Worm (Caenorhabditis elegans) whole organism, young adult: ENCODE results near the gene rpt-2.

Source experiments
- B0035.1 ChIP-seq: sonication (generic microtip); optimal IDR thresholded peaks from 2 replicates; lab custom pipeline; 2016; ENCODE audit warnings: missing genetic modification characterization, mild to moderate bottlenecking, missing compliant biosample characterization, missing genotype, missing genetic modification reagents
- C17E4.6 ChIP-seq: fragments of 200-800 bp; sonication (Bioruptor generic); IDR thresholded peaks from 2 replicates; pipeline ENCODE4 v1.3.6; 2022; ENCODE audit warnings: missing genetic modification reagents, missing genetic modification characterization, missing compliant biosample characterization
- F22D6.2 ChIP-seq: sonication (generic microtip); optimal IDR thresholded peaks from 2 replicates; lab custom pipeline; 2016; ENCODE audit warnings: mild to moderate bottlenecking, missing genetic modification characterization, missing compliant biosample characterization
- F37B4.10 ChIP-seq: fragments of 200-800 bp; sonication (Bioruptor generic); IDR thresholded peaks from 2 replicates; pipeline ENCODE4 v1.3.6; 2022; ENCODE audit warnings: missing genetic modification characterization, missing compliant biosample characterization
- F49E8.2 ChIP-seq: sonication (generic microtip); optimal IDR thresholded peaks from 3 replicates; lab custom pipeline; 2017; ENCODE audit warnings: missing genetic modification characterization, mild to moderate bottlenecking, missing compliant biosample characterization, antibody characterized with exemption, moderate library complexity; ENCODE audit not compliant: insufficient read depth
- F55B11.4 ChIP-seq: sonication (generic microtip); optimal IDR thresholded peaks from 2 replicates; lab custom pipeline; 2016; ENCODE audit warnings: missing compliant biosample characterization, missing genetic modification characterization, borderline replicate concordance; ENCODE audit not compliant: insufficient read depth
- T07F8.4 ChIP-seq: sonication (generic microtip); optimal IDR thresholded peaks from 2 replicates; lab custom pipeline; 2016; ENCODE audit warnings: mild to moderate bottlenecking, missing genetic modification characterization, moderate library complexity, missing compliant biosample characterization
- Y53G8AR.9 ChIP-seq: fragments of 200-800 bp; sonication (Bioruptor generic); conservative IDR thresholded peaks from 2 replicates; pipeline ENCODE4 v1.3.6; 2022; ENCODE audit warnings: missing genetic modification reagents, missing genetic modification characterization, missing compliant biosample characterization
- Y56A3A.18 ChIP-seq: fragments of 200-800 bp; sonication (Bioruptor generic); IDR thresholded peaks from 2 replicates; pipeline ENCODE4 v1.3.6; 2022; ENCODE audit warnings: missing genetic modification reagents, missing genetic modification characterization, missing compliant biosample characterization
- Y79H2A.3 ChIP-seq: fragments of 200-800 bp; sonication (Bioruptor generic); conservative IDR thresholded peaks from 2 replicates; pipeline ENCODE4 v1.3.6; 2022; ENCODE audit warnings: missing genetic modification reagents, missing genetic modification characterization, missing compliant biosample characterization
- Y95B8A.8 ChIP-seq: fragments of 200-800 bp; sonication (Bioruptor generic); IDR thresholded peaks from 2 replicates; pipeline ENCODE4 v1.3.6; 2022; ENCODE audit warnings: missing genetic modification reagents, missing genetic modification characterization, missing compliant biosample characterization
- ZK185.1 ChIP-seq: sonication (generic microtip); optimal IDR thresholded peaks from 2 replicates; lab custom pipeline; 2016; ENCODE audit warnings: mild to moderate bottlenecking, missing genetic modification characterization, missing compliant biosample characterization; ENCODE audit not compliant: poor library complexity, severe bottlenecking
- ama-1 ChIP-seq, 3 experiments: fragments of 150-350 bp in 1 of 3; sonication (generic microtip) in 2 of 3; optimal IDR thresholded peaks; 2 replicates each; lab custom pipeline; 2014 to 2018; ENCODE audit warnings: missing biosample characterization in 2 of 3, missing genetic modification characterization in 2 of 3, missing genetic modification reagents in 2 of 3
- aptf-3 ChIP-seq: fragments of 200-800 bp; sonication (Bioruptor generic); IDR thresholded peaks from 2 replicates; pipeline ENCODE4 v1.3.6; 2022; ENCODE audit warnings: missing genetic modification characterization, missing compliant biosample characterization
- atf-7 ChIP-seq: sonication (generic microtip); optimal IDR thresholded peaks from 2 replicates; lab custom pipeline; 2017; ENCODE audit warnings: mild to moderate bottlenecking, missing genetic modification characterization, missing compliant biosample characterization
- attf-3 ChIP-seq: fragments of 200-800 bp; sonication (Bioruptor generic); conservative IDR thresholded peaks from 2 replicates; pipeline ENCODE4 v1.3.6; 2022; ENCODE audit warnings: missing genetic modification reagents, missing genetic modification characterization, missing compliant biosample characterization
- cebp-1 ChIP-seq, 2 experiments: fragments of 200-800 bp in 1 of 2; sonication (Bioruptor generic) in 1 of 2; sonication (generic microtip) in 1 of 2; IDR thresholded peaks in 1 of 2; optimal IDR thresholded peaks in 1 of 2; 2 replicates each; pipeline versions ENCODE4 v1.3.6 to Lab custom; 2017 to 2022; ENCODE audit warnings: missing compliant biosample characterization in 2 of 2, missing genetic modification characterization in 2 of 2, mild to moderate bottlenecking in 1 of 2, missing genetic modification reagents in 1 of 2, moderate library complexity in 1 of 2
- ceh-40 ChIP-seq: fragments of 200-800 bp; sonication (Bioruptor generic); IDR thresholded peaks from 2 replicates; pipeline ENCODE4 v1.3.6; 2022; ENCODE audit warnings: missing genetic modification characterization, missing compliant biosample characterization
- chd-7 ChIP-seq: sonication (generic microtip); optimal IDR thresholded peaks from 2 replicates; lab custom pipeline; 2016; ENCODE audit warnings: mild to moderate bottlenecking, missing genetic modification characterization, moderate library complexity, missing compliant biosample characterization
- dox-1 ChIP-seq: fragments of 200-800 bp; sonication (Bioruptor generic); IDR thresholded peaks from 2 replicates; pipeline ENCODE4 v1.3.6; 2022; ENCODE audit warnings: missing genetic modification reagents, missing genetic modification characterization, missing compliant biosample characterization
- dpff-1 ChIP-seq: sonication (generic microtip); optimal IDR thresholded peaks from 2 replicates; lab custom pipeline; 2017; ENCODE audit warnings: mild to moderate bottlenecking, missing genetic modification characterization, missing compliant biosample characterization
- egl-18 ChIP-seq: fragments of 200-800 bp; sonication (Bioruptor generic); IDR thresholded peaks from 2 replicates; pipeline ENCODE4 v1.3.6; 2022; ENCODE audit warnings: missing genetic modification reagents, missing genetic modification characterization, missing compliant biosample characterization
- egl-44 ChIP-seq: fragments of 200-800 bp; sonication (Bioruptor generic); IDR thresholded peaks from 2 replicates; pipeline ENCODE4 v1.3.6; 2022; ENCODE audit warnings: missing genetic modification reagents, missing genetic modification characterization, missing compliant biosample characterization
- ets-4 ChIP-seq: fragments of 200-800 bp; sonication (Bioruptor generic); optimal IDR thresholded peaks from 2 replicates; lab custom pipeline; 2018; ENCODE audit warnings: mild to moderate bottlenecking, missing genetic modification characterization, missing compliant biosample characterization
- gei-17 ChIP-seq: fragments of 200-800 bp; sonication (Bioruptor generic); optimal IDR thresholded peaks from 2 replicates; lab custom pipeline; 2018; ENCODE audit warnings: mild to moderate bottlenecking, missing genetic modification characterization, missing compliant biosample characterization
- him-1 ChIP-seq: sonication (generic microtip); optimal IDR thresholded peaks from 2 replicates; lab custom pipeline; 2016; ENCODE audit warnings: missing genotype, missing genetic modification reagents, missing genetic modification characterization, missing compliant biosample characterization
- hmg-1.2 ChIP-seq: fragments of 200-800 bp; sonication (Bioruptor generic); IDR thresholded peaks from 2 replicates; pipeline ENCODE4 v1.3.6; 2022; ENCODE audit warnings: missing genetic modification reagents, missing genetic modification characterization, missing compliant biosample characterization
- lin-40 ChIP-seq: sonication (generic microtip); optimal IDR thresholded peaks from 2 replicates; lab custom pipeline; 2016; ENCODE audit warnings: missing genetic modification characterization, mild to moderate bottlenecking, missing compliant biosample characterization, missing genotype, missing genetic modification reagents
- lir-1 ChIP-seq: fragments of 200-800 bp; sonication (Bioruptor generic); conservative IDR thresholded peaks from 2 replicates; pipeline ENCODE4 v1.3.6; 2022; ENCODE audit warnings: missing genetic modification reagents, missing genetic modification characterization, missing compliant biosample characterization
- lsl-1 ChIP-seq: fragments of 200-800 bp; sonication (Bioruptor generic); optimal IDR thresholded peaks from 2 replicates; lab custom pipeline; 2018; ENCODE audit warnings: mild to moderate bottlenecking, missing genetic modification characterization, moderate library complexity, missing compliant biosample characterization
- mcd-1 ChIP-seq: fragments of 200-800 bp; sonication (Bioruptor generic); IDR thresholded peaks from 2 replicates; pipeline ENCODE4 v1.3.6; 2022; ENCODE audit warnings: missing genetic modification reagents, missing genetic modification characterization, missing compliant biosample characterization
- mxl-1 ChIP-seq: sonication (generic microtip); optimal IDR thresholded peaks from 2 replicates; lab custom pipeline; 2016; ENCODE audit warnings: missing genetic modification characterization, missing compliant biosample characterization
- nfya-1 ChIP-seq: sonication (generic microtip); optimal IDR thresholded peaks from 2 replicates; lab custom pipeline; 2017; ENCODE audit warnings: antibody characterized with exemption, missing compliant biosample characterization, missing genetic modification characterization, borderline replicate concordance; ENCODE audit not compliant: insufficient read depth
- nfyb-1 ChIP-seq: fragments of 200-800 bp; sonication (Bioruptor generic); IDR thresholded peaks from 2 replicates; pipeline ENCODE4 v1.3.6; 2022; ENCODE audit warnings: missing genetic modification reagents, missing genetic modification characterization, missing compliant biosample characterization
- nhr-90 ChIP-seq: sonication (generic microtip); optimal IDR thresholded peaks from 2 replicates; lab custom pipeline; 2016; ENCODE audit warnings: missing genotype, mild to moderate bottlenecking, missing genetic modification characterization, missing compliant biosample characterization
- pbrm-1 ChIP-seq: fragments of 200-800 bp; sonication (Bioruptor generic); IDR thresholded peaks from 2 replicates; pipeline ENCODE4 v1.3.6; 2022; ENCODE audit warnings: missing genetic modification reagents, missing genetic modification characterization, missing compliant biosample characterization
- repo-1 ChIP-seq: sonication (generic microtip); optimal IDR thresholded peaks from 2 replicates; lab custom pipeline; 2017; ENCODE audit warnings: mild to moderate bottlenecking, missing genetic modification characterization, missing compliant biosample characterization
- sptf-2 ChIP-seq: fragments of 200-800 bp; sonication (Bioruptor generic); optimal IDR thresholded peaks from 2 replicates; lab custom pipeline; 2018; ENCODE audit warnings: mild to moderate bottlenecking, missing genetic modification characterization, missing compliant biosample characterization
- tbx-9 ChIP-seq: sonication (generic microtip); optimal IDR thresholded peaks from 2 replicates; lab custom pipeline; 2016; ENCODE audit warnings: borderline replicate concordance, missing genetic modification characterization, inconsistent platforms, missing compliant biosample characterization
- unc-62 ChIP-seq: fragments of 150-350 bp; optimal IDR thresholded peaks from 2 replicates; lab custom pipeline; 2014; ENCODE audit warnings: missing biosample characterization, missing genetic modification reagents, missing genetic modification characterization
- xnd-1 ChIP-seq: sonication (generic microtip); optimal IDR thresholded peaks from 2 replicates; lab custom pipeline; 2016; ENCODE audit warnings: missing genotype, missing genetic modification reagents, missing genetic modification characterization, missing compliant biosample characterization
- zim-3 ChIP-seq: sonication (generic microtip); optimal IDR thresholded peaks from 2 replicates; lab custom pipeline; 2017; ENCODE audit warnings: mild to moderate bottlenecking, missing genetic modification characterization, moderate library complexity, missing compliant biosample characterization
- ztf-18 ChIP-seq: sonication (generic microtip); optimal IDR thresholded peaks from 2 replicates; lab custom pipeline; 2016; ENCODE audit warnings: missing genotype, mild to moderate bottlenecking, missing genetic modification characterization, missing compliant biosample characterization
- ztf-26 ChIP-seq: sonication (generic microtip); optimal IDR thresholded peaks from 2 replicates; lab custom pipeline; 2017; ENCODE audit warnings: missing genetic modification characterization, missing compliant biosample characterization
- ztf-28 ChIP-seq: fragments of 200-800 bp; sonication (Bioruptor generic); IDR thresholded peaks from 2 replicates; pipeline ENCODE4 v1.3.6; 2022; ENCODE audit warnings: missing genetic modification reagents, missing genetic modification characterization, missing compliant biosample characterization
- ztf-3 ChIP-seq: fragments of 200-800 bp; sonication (Bioruptor generic); optimal IDR thresholded peaks from 2 replicates; lab custom pipeline; 2018; ENCODE audit warnings: mild to moderate bottlenecking, missing genetic modification characterization, missing compliant biosample characterization
- ztf-6 ChIP-seq: fragments of 200-800 bp; sonication (Bioruptor generic); IDR thresholded peaks from 2 replicates; pipeline ENCODE4 v1.3.6; 2022; ENCODE audit warnings: missing genetic modification reagents, missing genetic modification characterization, missing compliant biosample characterization

Gene rpt-2

DNA sequence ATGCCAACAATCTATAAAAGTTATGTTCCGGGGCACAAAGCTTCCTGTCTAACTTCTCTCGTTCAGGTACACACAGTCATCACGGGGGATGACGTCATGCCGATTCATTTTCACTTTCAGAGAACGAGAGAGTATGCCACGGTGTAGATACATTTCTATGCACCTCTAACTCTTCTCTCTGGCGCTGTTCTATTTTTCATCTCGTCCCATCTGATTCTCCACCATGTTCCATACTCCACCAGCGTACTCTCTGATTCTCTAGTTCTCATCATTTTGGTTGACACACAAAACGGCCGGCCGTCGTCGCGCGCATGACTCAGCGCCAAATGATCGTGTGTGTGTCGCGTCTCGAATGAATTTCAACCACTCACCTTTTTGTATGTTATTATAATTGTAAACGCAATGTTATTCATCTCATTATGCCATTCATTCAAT lies 17.1 kb downstream of the rpt-2 start (continued):
- peak; percentile 89; the same call in 1 of the 2 replicates for TF ChIP-seq Y56A3A.18
- TF ChIP-seq zim-3 (tag; lab: Kevin White, UChicago), result no peak
- no peak for TF ChIP-seq ztf-6 (GFP tag; lab: Robert Waterston, UW)
- TF ChIP-seq lsl-1 (GFP tag; lab: Kevin White, UChicago), result no peak
- TF ChIP-seq Y79H2A.3 (GFP tag; lab: Robert Waterston, UW), result no peak
- TF ChIP-seq attf-3 (GFP tag; lab: Robert Waterston, UW), result peak; percentile 62
- TF ChIP-seq ztf-28 (GFP tag; lab: Robert Waterston, UW), result no peak
- TF ChIP-seq mxl-1 (tag; lab: Kevin White, UChicago), result no peak
- TF ChIP-seq hmg-1.2 (GFP tag; lab: Robert Waterston, UW), result peak; percentile 95
- peak; percentile 81 for TF ChIP-seq lir-1 (GFP tag; lab: Robert Waterston, UW)
- no peak for TF ChIP-seq him-1
- peak; percentile 95 for TF ChIP-seq lin-40 (tag; lab: Kevin White, UChicago)
- peak; percentile 86 for TF ChIP-seq pbrm-1 (GFP tag; lab: Robert Waterston, UW)
- peak; percentile 96 for TF ChIP-seq chd-7
- TF ChIP-seq dpff-1 (tag; lab: Kevin White, UChicago), result no peak
- peak; percentile 100 for TF ChIP-seq atf-7 (tag; lab: Kevin White, UChicago)
- TF ChIP-seq F37B4.10, result peak; percentile 89; the same call in 1 of the 2 replicates
- no peak for TF ChIP-seq xnd-1 (tag; lab: Kevin White, UChicago)
- no peak for TF ChIP-seq ceh-40 (GFP tag; lab: Robert Waterston, UW)
- TF ChIP-seq nfya-1 (tag; lab: Kevin White, UChicago), result no peak
- peak; percentile 27 for TF ChIP-seq ztf-3 (GFP tag; lab: Kevin White, UChicago)
- no peak for TF ChIP-seq sptf-2 (GFP tag; lab: Kevin White, UChicago)
- peak; percentile 25 for TF ChIP-seq unc-62
- TF ChIP-seq egl-44, result peak; percentile 73; the same call in 1 of the 2 replicates
- 0 out of 2 replicates have a peak, but pooled peaks have one; percentile 46 for TF ChIP-seq Y95B8A.8 (GFP tag; lab: Robert Waterston, UW)
- TF ChIP-seq repo-1, result peak; percentile 77
- peak; percentile 91 for TF ChIP-seq nfyb-1
- no peak for TF ChIP-seq T07F8.4
- TF ChIP-seq dox-1 (GFP tag; lab: Robert Waterston, UW), result peak; percentile 91
- no peak for TF ChIP-seq tbx-9 (tag; lab: Kevin White, UChicago)
- TF ChIP-seq egl-18 (GFP tag; lab: Robert Waterston, UW), result 0 out of 2 replicates have a peak, but pooled peaks have one; percentile 21
- TF ChIP-seq C17E4.6 (GFP tag; lab: Robert Waterston, UW), result no peak
- TF ChIP-seq ztf-26, result peak; percentile 92
- no peak for TF ChIP-seq ama-1 (optimal IDR thresholded peaks at IDR 0.05; lab: Kevin White, UChicago)
- TF ChIP-seq ama-1 (GFP tag; optimal IDR thresholded peaks at IDR 0.05; lab: Kevin White, UChicago), result no peak
- TF ChIP-seq cebp-1 (GFP tag; IDR thresholded peaks at IDR 0.05; lab: Robert Waterston, UW), result peak; percentile 26; the same call in 1 of the 2 replicates
- TF ChIP-seq cebp-1 (tag; optimal IDR thresholded peaks at IDR 0.05; lab: Kevin White, UChicago), result peak; percentile 91
- peak; percentile 36 for TF ChIP-seq gei-17 (GFP tag; lab: Kevin White, UChicago)
- peak; percentile 72 for TF ChIP-seq F22D6.2 (tag; lab: Kevin White, UChicago)
- TF ChIP-seq F49E8.2 (tag; lab: Kevin White, UChicago), result no peak
- TF ChIP-seq ZK185.1, result peak; percentile 78
- peak; percentile 64 for TF ChIP-seq ztf-18 (tag; lab: Kevin White, UChicago)
- peak; percentile 91 for TF ChIP-seq ets-4 (GFP tag; lab: Kevin White, UChicago)
- no peak for TF ChIP-seq aptf-3 (GFP tag; lab: Robert Waterston, UW)
- peak; percentile 13 for TF ChIP-seq B0035.1 (tag; lab: Kevin White, UChicago)
- TF ChIP-seq Y53G8AR.9 (GFP tag; lab: Robert Waterston, UW), result peak; percentile 74; the same call in 1 of the 2 replicates
- TF ChIP-seq nhr-90 (tag; lab: Kevin White, UChicago), result peak; percentile 75
- peak; percentile 75 for TF ChIP-seq mcd-1 (GFP tag; lab: Robert Waterston, UW)
- TF ChIP-seq F55B11.4 (tag; lab: Kevin White, UChicago), result no peak
